Worm (Caenorhabditis elegans) whole organism, midembryonic: Measurements from ENCODE around the gene T21D12.7.
A peak's percentile ranks its signal among the peaks of the same experiment; 100 is the strongest.

Experiments used
- T22C8.4 ChIP-seq: fragments of 200-800 bp; sonication (Bioruptor generic); IDR thresholded peaks from 2 replicates; pipeline ENCODE4 v1.3.6; 2022; ENCODE audit warnings: missing genetic modification characterization, missing compliant biosample characterization
- cog-1 ChIP-seq: sonication (generic microtip); optimal IDR thresholded peaks from 2 replicates; lab custom pipeline; 2016; ENCODE audit warnings: missing genetic modification characterization, missing compliant biosample characterization
- flt-1 ChIP-seq: fragments of 200-800 bp; sonication (Bioruptor generic); IDR thresholded peaks from 2 replicates; pipeline ENCODE4 v1.3.6; 2022; ENCODE audit warnings: missing genetic modification characterization, missing compliant biosample characterization
- klf-2 ChIP-seq: fragments of 200-800 bp; sonication (Bioruptor generic); conservative IDR thresholded peaks from 2 replicates; pipeline ENCODE4 v1.3.6; 2022; ENCODE audit warnings: missing genetic modification reagents, missing genetic modification characterization, missing compliant biosample characterization
- med-1 ChIP-seq: sonication (generic microtip); optimal IDR thresholded peaks from 2 replicates; lab custom pipeline; 2017; ENCODE audit warnings: missing genetic modification characterization, mild to moderate bottlenecking, missing compliant biosample characterization, antibody characterized with exemption, missing genetic modification reagents; ENCODE audit not compliant: insufficient read depth
- ref-1 ChIP-seq: fragments of 200-800 bp; sonication (Bioruptor generic); conservative IDR thresholded peaks from 2 replicates; pipeline ENCODE4 v1.3.6; 2022; ENCODE audit warnings: missing genetic modification reagents, missing genetic modification characterization, missing compliant biosample characterization
- tab-1 ChIP-seq: fragments of 200-800 bp; sonication (Bioruptor generic); IDR thresholded peaks from 2 replicates; pipeline ENCODE4 v1.3.6; 2022; ENCODE audit warnings: missing genetic modification characterization, missing compliant biosample characterization
- ztf-23 ChIP-seq: fragments of 200-800 bp; sonication (Bioruptor generic); IDR thresholded peaks from 2 replicates; pipeline ENCODE4 v1.3.6; 2022; ENCODE audit warnings: missing genetic modification reagents, missing genetic modification characterization, missing compliant biosample characterization
- ztf-29 ChIP-seq: fragments of 200-800 bp; sonication (Bioruptor generic); IDR thresholded peaks from 2 replicates; pipeline ENCODE4 v1.3.6; 2022; ENCODE audit warnings: missing genetic modification reagents, missing genetic modification characterization, missing compliant biosample characterization

T21D12.7 gene

DNA sequence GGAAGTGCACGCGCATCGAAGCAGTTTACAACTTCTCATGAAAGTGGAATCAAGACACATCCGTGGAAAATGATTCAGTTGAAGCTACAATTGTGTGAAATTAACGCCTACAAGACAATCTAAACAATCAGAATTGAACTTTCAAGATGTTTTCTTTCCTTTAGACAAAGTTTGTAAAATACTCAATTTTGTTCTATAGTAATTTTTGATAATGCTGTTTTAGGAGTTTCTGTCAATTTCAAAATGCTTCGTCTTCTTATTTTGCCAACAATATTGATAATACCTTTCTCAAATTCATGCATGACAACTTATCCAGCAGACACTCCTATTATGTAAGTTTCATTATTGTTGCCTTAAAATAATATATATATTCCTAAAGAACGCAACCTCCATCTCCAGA is 22.1 kb downstream of the T21D12.7 start, which contains the start of gene T21D12.11:
T21D12.11 (plus strand) TSS at position 301 of the 400 bp plus-strand sequence.
- TF ChIP-seq T22C8.4 (GFP tag; lab: Robert Waterston, UW) (no peak), ztf-29 (no peak), flt-1 (GFP tag; lab: Robert Waterston, UW) (no peak), ref-1 (GFP tag; lab: Robert Waterston, UW) (no peak), tab-1 (no peak), med-1 (GFP tag; lab: Kevin White, UChicago) (no peak), klf-2 (no peak)

ce11 chrIV:266148-266547 is 25.1 kb downstream of the T21D12.7 start, which contains the start of gene T21D12.12:
Gene T21D12.12, plus strand, starts transcription at chrIV:266448.
- TF ChIP-seq klf-2 = no peak
- no peak for TF ChIP-seq med-1 (GFP tag; lab: Kevin White, UChicago)
- TF ChIP-seq flt-1 (GFP tag; lab: Robert Waterston, UW) = no peak
- no peak for TF ChIP-seq ref-1 (GFP tag; lab: Robert Waterston, UW)
- no peak for TF ChIP-seq ztf-23 (GFP tag; lab: Robert Waterston, UW)
- TF ChIP-seq ztf-29 = no peak
- no peak for TF ChIP-seq T22C8.4 (GFP tag; lab: Robert Waterston, UW)
- no peak for TF ChIP-seq tab-1
- no peak for TF ChIP-seq cog-1 (tag; lab: Kevin White, UChicago)

DNA sequence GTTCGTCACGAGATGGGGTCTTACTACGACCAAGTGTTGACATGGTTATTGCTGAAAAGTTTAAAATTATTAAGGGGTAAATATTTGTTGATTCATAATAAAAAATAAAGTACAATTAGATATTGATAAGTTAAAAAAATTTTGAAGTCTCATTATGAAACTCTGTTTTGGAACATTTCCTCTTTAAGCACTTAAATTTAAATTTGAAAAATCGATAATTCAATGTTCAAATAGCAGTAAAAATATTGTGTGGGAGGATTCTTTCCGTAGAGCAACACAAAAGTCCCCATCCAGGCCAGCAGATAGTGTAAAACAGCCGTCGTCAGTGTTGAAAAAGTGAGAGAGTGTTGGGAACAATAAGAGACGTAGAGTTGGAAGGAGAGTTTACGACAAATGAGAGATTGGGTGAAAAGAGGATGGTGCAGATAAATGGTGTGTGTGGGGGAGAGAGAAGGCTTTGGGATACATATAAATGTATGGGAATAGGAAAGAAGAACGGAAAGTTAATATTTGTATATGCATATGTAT is 27.0 kb downstream of the T21D12.7 start, which contains the start of gene pat-6:
pat-6 (minus strand) TSS at position 51 of the 528 bp plus-strand sequence.
- TF ChIP-seq ref-1 (GFP tag; lab: Robert Waterston, UW) (no peak), tab-1 (no peak), klf-2 (no peak), ztf-23 (GFP tag; lab: Robert Waterston, UW) (no peak), T22C8.4 (GFP tag; lab: Robert Waterston, UW) (peak; percentile 59), ztf-29 (no peak), flt-1 (GFP tag; lab: Robert Waterston, UW) (no peak)

ce11 chrIV:262460-262859 is 28.8 kb downstream of the T21D12.7 start:
- TF ChIP-seq cog-1 (tag; lab: Kevin White, UChicago) = no peak
- TF ChIP-seq ztf-23 (GFP tag; lab: Robert Waterston, UW) = no peak
- no peak for TF ChIP-seq flt-1 (GFP tag; lab: Robert Waterston, UW)
- no peak for TF ChIP-seq klf-2
- no peak for TF ChIP-seq T22C8.4 (GFP tag; lab: Robert Waterston, UW)
- TF ChIP-seq ref-1 (GFP tag; lab: Robert Waterston, UW) = no peak
- TF ChIP-seq ztf-29 = no peak
- no peak for TF ChIP-seq med-1 (GFP tag; lab: Kevin White, UChicago)
- TF ChIP-seq tab-1 = no peak

- no peak for TF ChIP-seq cog-1 (tag; lab: Kevin White, UChicago)
- no peak for TF ChIP-seq ref-1 (GFP tag; lab: Robert Waterston, UW)
- no peak for TF ChIP-seq tab-1
- TF ChIP-seq flt-1 (GFP tag; lab: Robert Waterston, UW) = 0 out of 2 replicates have a peak, but pooled peaks have one; percentile 59
- no peak for TF ChIP-seq med-1 (GFP tag; lab: Kevin White, UChicago)
- TF ChIP-seq ztf-29 = no peak
- peak; percentile 42; the same call in 1 of the 2 replicates for TF ChIP-seq T22C8.4 (GFP tag; lab: Robert Waterston, UW)
- TF ChIP-seq ztf-23 (GFP tag; lab: Robert Waterston, UW) = no peak
- no peak for TF ChIP-seq klf-2
These were observed 29.6 kb downstream of the T21D12.7 start, which contains the start of gene pqbp-1.1 for ce11 chrIV:261607-262006. Gene pqbp-1.1, minus strand, starts transcription at chrIV:261683.

ce11 chrIV:259142-259541 is 32.1 kb downstream of the T21D12.7 start, which contains the start of gene dpy-9:
Gene dpy-9, minus strand, starts transcription at chrIV:259204.
- TF ChIP-seq med-1 (GFP tag; lab: Kevin White, UChicago) (no peak), ref-1 (GFP tag; lab: Robert Waterston, UW) (no peak), tab-1 (no peak), ztf-23 (GFP tag; lab: Robert Waterston, UW) (no peak), ztf-29 (no peak), cog-1 (tag; lab: Kevin White, UChicago) (no peak), klf-2 (no peak), T22C8.4 (GFP tag; lab: Robert Waterston, UW) (no peak), flt-1 (GFP tag; lab: Robert Waterston, UW) (no peak)

DNA sequence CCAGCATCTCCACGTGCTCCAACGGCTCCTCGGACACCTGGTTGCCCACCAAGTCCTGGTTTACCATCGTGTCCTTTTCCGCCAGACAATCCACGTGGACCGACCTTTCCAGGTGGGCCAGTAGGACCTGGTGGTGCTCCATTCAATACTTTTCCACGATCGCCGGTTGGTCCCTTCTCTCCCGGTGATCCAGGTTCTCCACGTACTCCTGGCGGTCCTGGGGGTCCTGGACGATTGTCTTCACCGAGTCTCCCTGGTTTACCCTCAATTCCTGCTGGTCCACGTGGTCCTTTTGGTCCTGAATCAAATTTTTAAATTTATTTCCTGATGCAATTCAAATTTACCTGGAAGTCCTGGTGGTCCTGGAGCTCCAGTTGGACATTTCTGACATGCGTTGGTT is 32.9 kb downstream of the T21D12.7 start:
- no peak for TF ChIP-seq med-1 (GFP tag; lab: Kevin White, UChicago)

DNA sequence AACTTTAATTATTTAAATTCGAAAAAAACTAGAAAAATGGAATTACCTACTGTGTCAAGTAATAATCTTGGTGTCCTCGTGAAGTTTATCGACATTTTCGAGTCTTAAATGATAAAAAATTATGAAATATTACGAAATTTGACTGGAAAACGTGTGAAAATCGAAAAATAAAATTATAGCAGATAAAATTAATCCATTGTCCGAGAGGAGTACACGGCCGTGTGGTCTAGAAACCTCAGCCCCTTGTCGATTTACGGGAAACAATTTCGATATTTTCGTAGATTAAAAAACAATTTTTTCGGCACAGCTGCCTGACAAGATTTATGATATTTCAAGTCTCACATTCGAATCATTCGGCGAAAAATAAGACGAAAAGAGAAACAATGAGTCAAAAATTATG is 34.2 kb downstream of the T21D12.7 start, which contains the start of gene R02D3.8:
R02D3.8 (minus strand) TSS at position 109 of the 400 bp plus-strand sequence.
- TF ChIP-seq ref-1 (GFP tag; lab: Robert Waterston, UW) = no peak
- no peak for TF ChIP-seq klf-2
- TF ChIP-seq flt-1 (GFP tag; lab: Robert Waterston, UW) = no peak
- TF ChIP-seq ztf-23 (GFP tag; lab: Robert Waterston, UW) = no peak
- no peak for TF ChIP-seq tab-1
- TF ChIP-seq cog-1 (tag; lab: Kevin White, UChicago) = no peak
- TF ChIP-seq T22C8.4 (GFP tag; lab: Robert Waterston, UW) = no peak
- no peak for TF ChIP-seq ztf-29
- no peak for TF ChIP-seq med-1 (GFP tag; lab: Kevin White, UChicago)

- TF ChIP-seq ref-1 (GFP tag; lab: Robert Waterston, UW) = no peak
- TF ChIP-seq flt-1 (GFP tag; lab: Robert Waterston, UW) = peak; percentile 69
- no peak for TF ChIP-seq T22C8.4 (GFP tag; lab: Robert Waterston, UW)
- TF ChIP-seq klf-2 = no peak
- peak; percentile 51; the same call in 1 of the 2 replicates for TF ChIP-seq ztf-23 (GFP tag; lab: Robert Waterston, UW)
- TF ChIP-seq tab-1 = no peak
- TF ChIP-seq med-1 (GFP tag; lab: Kevin White, UChicago) = no peak
- peak; percentile 63 for TF ChIP-seq cog-1 (tag; lab: Kevin White, UChicago)
- TF ChIP-seq ztf-29 = no peak
These were observed 35.8 kb downstream of the T21D12.7 start, which contains the start of gene rcat-1 for ce11 chrIV:255379-255857. Gene rcat-1, minus strand, starts transcription at chrIV:255429.
